Worm (Caenorhabditis elegans): ENCODE data around the gene F20H11.1.

Gene F20H11.1

ce11 chrIII:6608101-6608672 is 16.2 kb upstream of the F20H11.1 start, which contains the start of the genes mdh-2 and F20H11.4 (continued):
- TF ChIP-seq blmp-1 (tag; optimal IDR thresholded peaks at IDR 0.05; ENCODE audit: insufficient read depth) = no peak

ce11 chrIII:6607646-6608045 is 15.7 kb upstream of the F20H11.1 start:
- TF ChIP-seq nhr-6 (tag; optimal IDR thresholded peaks at IDR 0.05) (no peak), nhr-25 (tag; optimal IDR thresholded peaks at IDR 0.05) (no peak), ceh-16 (tag; optimal IDR thresholded peaks at IDR 0.05) (no peak), lin-11 (tag; optimal IDR thresholded peaks at IDR 0.05) (no peak), elt-1 (tag; optimal IDR thresholded peaks at IDR 0.05) (no peak), Y55F3AM.14 (GFP tag; optimal IDR thresholded peaks at IDR 0.05) (no peak), crh-2 (tag; optimal IDR thresholded peaks at IDR 0.05) (no peak), sem-4 (tag; optimal IDR thresholded peaks at IDR 0.05) (no peak), ztf-4 (tag; optimal IDR thresholded peaks at IDR 0.05) (no peak), snpc-4 (tag; optimal IDR thresholded peaks at IDR 0.05) (no peak), mab-5 (tag; optimal IDR thresholded peaks at IDR 0.05) (no peak), ztf-11 (tag; optimal IDR thresholded peaks at IDR 0.05) (no peak)

DNA sequence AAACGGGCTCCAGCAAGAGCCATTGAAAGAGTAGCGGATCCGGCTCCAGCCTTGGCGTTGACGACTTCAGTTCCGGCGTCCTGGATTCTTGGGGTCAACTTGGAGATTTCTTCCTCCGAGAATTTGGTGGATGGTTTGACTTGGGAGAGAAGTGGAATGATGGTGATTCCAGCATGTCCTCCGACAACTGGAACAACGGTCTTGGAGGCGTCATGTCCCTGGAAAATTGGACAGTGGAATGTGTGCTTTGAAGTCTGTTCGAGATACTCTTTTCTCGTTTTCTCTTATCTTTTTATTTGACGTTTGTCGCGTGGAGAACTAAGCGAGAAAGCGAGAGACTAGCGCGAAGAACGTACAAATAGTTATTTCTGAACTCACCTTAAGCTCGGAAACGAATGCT is 15.1 kb upstream of the F20H11.1 start:
- TF ChIP-seq gmeb-1 (tag; optimal IDR thresholded peaks at IDR 0.05) (no peak), crh-2 (tag; optimal IDR thresholded peaks at IDR 0.05) (no peak), nhr-23 (tag; optimal IDR thresholded peaks at IDR 0.05) (no peak), nhr-25 (tag; optimal IDR thresholded peaks at IDR 0.05) (no peak), ztf-4 (tag; optimal IDR thresholded peaks at IDR 0.05) (no peak), nhr-10 (tag; optimal IDR thresholded peaks at IDR 0.05) (no peak), ZK546.5 (tag; optimal IDR thresholded peaks at IDR 0.05) (no peak), C34F6.9 (tag; optimal IDR thresholded peaks at IDR 0.05) (no peak), nhr-11 (tag; optimal IDR thresholded peaks at IDR 0.05) (no peak), lin-11 (tag; optimal IDR thresholded peaks at IDR 0.05) (no peak), ztf-1 (GFP tag; conservative IDR thresholded peaks at IDR 0.05) (no peak), F13H6.1 (tag; optimal IDR thresholded peaks at IDR 0.05) (no peak), dmd-4 (tag; optimal IDR thresholded peaks at IDR 0.05) (no peak), alr-1 (tag; optimal IDR thresholded peaks at IDR 0.05) (no peak), ama-1 (optimal IDR thresholded peaks at IDR 0.05) (no peak), lsy-2 (tag; optimal IDR thresholded peaks at IDR 0.05) (no peak), lin-13 (GFP tag; optimal IDR thresholded peaks at IDR 0.05) (no peak), ceh-82 (tag; optimal IDR thresholded peaks at IDR 0.05) (no peak)

DNA sequence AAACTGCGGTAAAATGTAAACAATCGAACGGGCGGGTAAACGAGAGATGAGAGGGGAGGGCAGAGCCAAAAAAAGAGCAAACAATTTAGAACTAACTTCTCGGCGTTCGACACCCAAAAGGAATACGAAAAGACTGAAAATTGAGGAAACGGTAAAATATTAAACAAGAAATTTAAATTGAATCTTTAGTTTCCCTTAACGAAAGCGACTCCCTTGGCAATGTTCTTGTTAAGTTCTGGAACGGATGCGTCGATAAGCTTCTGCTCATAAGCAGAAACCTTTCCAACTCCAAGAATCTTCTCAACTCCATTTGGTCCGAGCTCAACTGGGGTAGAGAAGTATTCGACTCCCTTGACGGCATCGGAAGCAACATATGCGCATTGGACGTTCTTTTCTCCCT is 14.7 kb upstream of the F20H11.1 start:
- no peak for TF ChIP-seq ztf-11 (tag; optimal IDR thresholded peaks at IDR 0.05)
- no peak for TF ChIP-seq ZK546.5 (tag; optimal IDR thresholded peaks at IDR 0.05)
- no peak for TF ChIP-seq ama-1 (optimal IDR thresholded peaks at IDR 0.05)
- TF ChIP-seq mbf-1 (tag; optimal IDR thresholded peaks at IDR 0.05) = no peak
- TF ChIP-seq nhr-129 (tag; optimal IDR thresholded peaks at IDR 0.05) = no peak

- TF ChIP-seq ceh-82 (tag; optimal IDR thresholded peaks at IDR 0.05) = no peak
- TF ChIP-seq nhr-129 (tag; optimal IDR thresholded peaks at IDR 0.05) = peak; percentile 88
- TF ChIP-seq gmeb-1 (tag; optimal IDR thresholded peaks at IDR 0.05) = peak; percentile 55
- no peak for TF ChIP-seq lin-39 (tag; optimal IDR thresholded peaks at IDR 0.05)
- TF ChIP-seq ceh-16 (tag; optimal IDR thresholded peaks at IDR 0.05) = no peak
- TF ChIP-seq snpc-4 (tag; optimal IDR thresholded peaks at IDR 0.05) = peak; percentile 77
- peak; percentile 63 for TF ChIP-seq mab-5 (tag; optimal IDR thresholded peaks at IDR 0.05)
- peak; percentile 92 for TF ChIP-seq ztf-4 (tag; optimal IDR thresholded peaks at IDR 0.05)
- peak; percentile 64 for TF ChIP-seq Y55F3AM.14 (GFP tag; optimal IDR thresholded peaks at IDR 0.05)
- TF ChIP-seq crh-2 (tag; optimal IDR thresholded peaks at IDR 0.05) = peak; percentile 88
- peak; percentile 73 for TF ChIP-seq F13H6.1 (tag; optimal IDR thresholded peaks at IDR 0.05)
- TF ChIP-seq R02D3.7 (tag; optimal IDR thresholded peaks at IDR 0.05) = no peak
- peak; percentile 78 to 85 for TF ChIP-seq mdl-1 (tag; optimal IDR thresholded peaks at IDR 0.05)
- TF ChIP-seq C34F6.9 (tag; optimal IDR thresholded peaks at IDR 0.05) = peak; percentile 86
- TF ChIP-seq lin-11 (tag; optimal IDR thresholded peaks at IDR 0.05) = peak; percentile 4
- no peak for TF ChIP-seq elt-1 (tag; optimal IDR thresholded peaks at IDR 0.05)
- TF ChIP-seq ama-1 (optimal IDR thresholded peaks at IDR 0.05) = peak; percentile 73
- no peak for TF ChIP-seq aly-2 (tag; optimal IDR thresholded peaks at IDR 0.05)
- TF ChIP-seq ztf-1 (GFP tag; conservative IDR thresholded peaks at IDR 0.05) = no peak
- TF ChIP-seq sma-3 (GFP tag; optimal IDR thresholded peaks at IDR 0.05) = peak; percentile 78
- TF ChIP-seq nhr-21 (tag; optimal IDR thresholded peaks at IDR 0.05) = peak; percentile 58
- peak; percentile 63 for TF ChIP-seq fos-1 (tag; optimal IDR thresholded peaks at IDR 0.05)
- peak; percentile 8 for TF ChIP-seq egl-27 (tag; optimal IDR thresholded peaks at IDR 0.05)
- TF ChIP-seq sma-9 (GFP tag; optimal IDR thresholded peaks at IDR 0.05) = peak; percentile 86
- TF ChIP-seq sma-9 (tag; optimal IDR thresholded peaks at IDR 0.05) = no peak
- no peak for TF ChIP-seq nhr-77 (tag; optimal IDR thresholded peaks at IDR 0.05)
- peak; percentile 58 for TF ChIP-seq sem-4 (tag; optimal IDR thresholded peaks at IDR 0.05)
- no peak for TF ChIP-seq dmd-4 (tag; optimal IDR thresholded peaks at IDR 0.05)
- no peak for TF ChIP-seq unc-39 (tag; optimal IDR thresholded peaks at IDR 0.05)
- peak; percentile 75 for TF ChIP-seq zag-1 (tag; optimal IDR thresholded peaks at IDR 0.05)
- peak; percentile 52 to 86 for TF ChIP-seq lsy-2 (tag; optimal IDR thresholded peaks at IDR 0.05)
- TF ChIP-seq nhr-6 (tag; optimal IDR thresholded peaks at IDR 0.05) = peak; percentile 82
- TF ChIP-seq peb-1 (tag; optimal IDR thresholded peaks at IDR 0.05) = no peak
- TF ChIP-seq lin-13 (GFP tag; optimal IDR thresholded peaks at IDR 0.05) = peak; percentile 82
- TF ChIP-seq nhr-23 (tag; optimal IDR thresholded peaks at IDR 0.05) = no peak
Observed at ce11 chrIII:6606022-6606467, 14.1 kb upstream of the F20H11.1 start.
